Fruit fly (Drosophila melanogaster): ENCODE data around the gene HP1e.
A peak's percentile ranks its signal among the peaks of the same experiment; 100 is the strongest.

HP1e gene

DNA sequence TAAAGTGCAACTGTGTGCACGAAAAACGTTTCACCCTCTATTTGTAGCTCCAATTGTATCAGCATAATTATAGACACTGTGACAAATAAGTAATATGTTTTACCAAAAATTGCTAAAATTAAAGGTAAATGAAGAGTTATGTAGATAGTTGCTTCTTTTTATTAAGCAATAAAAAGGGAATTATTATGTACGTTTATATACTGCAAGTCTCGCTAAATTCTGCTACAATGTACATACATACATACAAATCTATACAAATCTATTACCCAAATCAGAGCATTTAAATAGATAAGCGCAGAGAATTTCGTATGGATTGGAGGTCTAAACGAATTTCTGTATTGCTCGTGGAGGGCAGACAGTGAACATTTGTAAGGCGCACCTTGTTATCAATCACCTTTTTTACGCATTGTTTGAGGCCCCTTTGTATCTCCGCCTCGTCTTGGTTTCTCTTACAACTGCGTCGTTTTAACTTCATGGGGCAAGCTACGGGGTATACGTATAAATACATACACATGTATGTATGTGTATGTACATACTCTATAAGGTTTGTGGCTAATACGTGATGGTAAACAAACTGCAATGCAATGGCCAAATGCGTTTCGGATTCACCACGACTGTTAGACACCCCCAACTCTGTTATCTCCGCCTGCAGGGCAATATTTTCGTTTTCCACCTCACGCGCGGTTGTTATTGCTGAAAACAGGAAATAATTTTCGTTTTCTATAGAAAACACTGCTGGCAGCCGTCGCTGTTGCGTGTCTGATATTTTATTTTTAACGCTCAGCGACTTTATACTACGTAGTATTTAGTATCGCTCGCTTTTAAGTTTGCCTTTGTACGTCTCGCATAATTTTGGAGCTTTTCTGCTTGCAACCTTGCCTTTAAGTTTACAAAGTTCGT lies 17.9 kb downstream of the HP1e start (continued):
- peak; percentile 65 for TF ChIP-seq spab (GFP tag; optimal IDR thresholded peaks at IDR 0.05)
- TF ChIP-seq OdsH (GFP tag; optimal IDR thresholded peaks at IDR 0.05) = peak; percentile 80
- TF ChIP-seq CG16779 (tag; optimal IDR thresholded peaks at IDR 0.05) = peak; percentile 47
- TF ChIP-seq achi (GFP tag; optimal IDR thresholded peaks at IDR 0.05) = peak; percentile 75
- TF ChIP-seq CG6808 (GFP tag; optimal IDR thresholded peaks at IDR 0.05) = peak; percentile 65
- peak; percentile 76 for TF ChIP-seq CG4318 (GFP tag; optimal IDR thresholded peaks at IDR 0.05)
- peak; percentile 87 for TF ChIP-seq eg (GFP tag; IDR thresholded peaks at IDR 0.05)
- peak; percentile 89 for TF ChIP-seq Hr4 (GFP tag; optimal IDR thresholded peaks at IDR 0.05)
- no peak for TF ChIP-seq Hr38 (GFP tag; optimal IDR thresholded peaks at IDR 0.05)
- peak; percentile 78 for TF ChIP-seq CG10669 (GFP tag; optimal IDR thresholded peaks at IDR 0.05)
- TF ChIP-seq Ets21C (GFP tag; optimal IDR thresholded peaks at IDR 0.05) = peak; percentile 56
- TF ChIP-seq pdm3 (GFP tag; optimal IDR thresholded peaks at IDR 0.05) = peak; percentile 83
- peak; percentile 87 for TF ChIP-seq CG15336 (GFP tag; IDR thresholded peaks at IDR 0.05)
- TF ChIP-seq dac (GFP tag; optimal IDR thresholded peaks at IDR 0.05) = peak; percentile 24
- peak; percentile 85 for TF ChIP-seq CG32006 (GFP tag; optimal IDR thresholded peaks at IDR 0.05)
- peak; percentile 19 for TF ChIP-seq CG9139 (GFP tag; optimal IDR thresholded peaks at IDR 0.05)
- TF ChIP-seq Hr39 (GFP tag; optimal IDR thresholded peaks at IDR 0.05) = peak; percentile 68
- TF ChIP-seq net (GFP tag; optimal IDR thresholded peaks at IDR 0.05) = peak; percentile 80
- peak; percentile 56; the same call in 2 of the 3 replicates for TF ChIP-seq CG6163 (GFP tag; IDR thresholded peaks at IDR 0.05)
- peak; percentile 83 for TF ChIP-seq CG6276 (GFP tag; optimal IDR thresholded peaks at IDR 0.05)
- peak; percentile 81 for TF ChIP-seq CG10631 (GFP tag; optimal IDR thresholded peaks at IDR 0.05)
- TF ChIP-seq vri (GFP tag; optimal IDR thresholded peaks at IDR 0.05) = peak; percentile 5
- TF ChIP-seq CG11762 (GFP tag; optimal IDR thresholded peaks at IDR 0.05; ENCODE audit: insufficient read depth) = peak; percentile 76
- TF ChIP-seq Eip93F (GFP tag; optimal IDR thresholded peaks at IDR 0.05) = peak; percentile 61
- peak; percentile 34 for TF ChIP-seq fkh (GFP tag; optimal IDR thresholded peaks at IDR 0.05)
- peak; percentile 79 for TF ChIP-seq acj6 (GFP tag; optimal IDR thresholded peaks at IDR 0.05)
- TF ChIP-seq svp (GFP tag) = peak; percentile 92
- peak; percentile 12 for TF ChIP-seq fd85E (GFP tag; optimal IDR thresholded peaks at IDR 0.05)
- TF ChIP-seq Smox (GFP tag; optimal IDR thresholded peaks at IDR 0.05) = peak; percentile 78
- peak; percentile 75 for TF ChIP-seq CG3032 (tag; optimal IDR thresholded peaks at IDR 0.05)
- peak; percentile 83 for TF ChIP-seq topi (GFP tag; optimal IDR thresholded peaks at IDR 0.05)
- TF ChIP-seq CG6854 (GFP tag; optimal IDR thresholded peaks at IDR 0.05) = no peak
- no peak for TF ChIP-seq CG11902 (GFP tag; optimal IDR thresholded peaks at IDR 0.05)
- peak; percentile 66 for TF ChIP-seq CG31627 (GFP tag; optimal IDR thresholded peaks at IDR 0.05)
- TF ChIP-seq CG8632 (GFP tag; optimal IDR thresholded peaks at IDR 0.05) = peak; percentile 69
- TF ChIP-seq CG8319 (GFP tag; optimal IDR thresholded peaks at IDR 0.05) = peak; percentile 58

DNA sequence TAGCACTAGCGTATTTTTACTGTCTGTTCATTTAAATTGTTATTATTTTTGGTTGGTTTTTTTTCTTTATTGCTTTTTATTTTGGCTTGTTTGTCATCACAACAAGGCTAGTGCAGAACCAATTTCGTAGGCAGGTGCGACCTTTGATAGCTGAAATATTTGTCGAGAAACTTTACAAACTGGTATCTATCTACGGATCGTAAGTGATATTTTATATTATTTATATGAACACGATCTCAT lies 18.4 kb downstream of the HP1e start, which contains the start of gene drn:
Gene drn, plus strand, starts transcription at position 141 of the 240 bp plus-strand sequence.
- TF ChIP-seq svp (GFP tag) (no peak), CG4318 (GFP tag; optimal IDR thresholded peaks at IDR 0.05) (no peak), cyc (GFP tag; optimal IDR thresholded peaks at IDR 0.05) (no peak), spab (GFP tag; optimal IDR thresholded peaks at IDR 0.05) (no peak), CG8119 (GFP tag; IDR thresholded peaks at IDR 0.05) (no peak), CG3032 (tag; optimal IDR thresholded peaks at IDR 0.05) (no peak), salr (GFP tag; optimal IDR thresholded peaks at IDR 0.05) (no peak), CG10631 (GFP tag; optimal IDR thresholded peaks at IDR 0.05) (no peak), Sox14 (GFP tag; optimal IDR thresholded peaks at IDR 0.05) (no peak), CG15336 (GFP tag; IDR thresholded peaks at IDR 0.05) (no peak), Ets21C (GFP tag; optimal IDR thresholded peaks at IDR 0.05) (no peak), CG1621 (tag; optimal IDR thresholded peaks at IDR 0.05) (no peak), CG11294 (GFP tag; IDR thresholded peaks at IDR 0.05) (no peak)
